Fruit fly (Drosophila melanogaster): ENCODE data around the gene HisRS.

Gene HisRS

dm6 chrX:18543328-18543727, 28.1 kb downstream of the HisRS start:
- TF ChIP-seq Dip2 (GFP tag; IDR thresholded peaks at IDR 0.05) = no peak
- no peak for TF ChIP-seq CG9215 (GFP tag; IDR thresholded peaks at IDR 0.05)
- TF ChIP-seq Oli (tag; optimal IDR thresholded peaks at IDR 0.05) = no peak
- no peak for TF ChIP-seq CG1832 (GFP tag; optimal IDR thresholded peaks at IDR 0.05)
- TF ChIP-seq CG8290 (GFP tag; optimal IDR thresholded peaks at IDR 0.05) = no peak
- TF ChIP-seq CG8290 (tag; optimal IDR thresholded peaks at IDR 0.05) = no peak
- no peak for TF ChIP-seq CG11247 (GFP tag; IDR thresholded peaks at IDR 0.05)

DNA sequence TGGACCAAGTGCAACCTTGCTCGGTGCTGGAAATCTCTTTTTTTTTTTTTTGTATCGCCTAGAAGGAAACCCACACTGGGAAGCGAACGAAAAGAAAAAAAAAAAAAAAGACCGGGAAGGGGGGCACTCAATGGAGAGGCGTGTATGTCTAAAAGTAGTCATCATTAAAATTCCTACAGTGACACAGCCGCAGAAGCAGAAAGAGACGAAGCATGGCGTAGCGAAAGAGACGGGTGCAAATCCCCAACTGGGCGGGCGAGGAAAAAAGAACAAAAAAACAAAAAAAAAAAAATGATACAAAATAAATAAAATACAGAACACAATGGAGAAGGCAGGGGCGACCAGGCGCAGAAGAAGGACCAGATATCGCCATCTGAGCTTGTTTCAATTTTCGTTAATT, 29.5 kb downstream of the HisRS start:
- TF ChIP-seq nom (GFP tag; optimal IDR thresholded peaks at IDR 0.05) = peak; percentile 85
- no peak for TF ChIP-seq Gsc (GFP tag; IDR thresholded peaks at IDR 0.05)
- TF ChIP-seq sens-2 (GFP tag; IDR thresholded peaks at IDR 0.05) = no peak
- no peak for TF ChIP-seq Ets65A (GFP tag)
- peak; percentile 39 for TF ChIP-seq sd (tag; optimal IDR thresholded peaks at IDR 0.05)
- TF ChIP-seq CG18764 (GFP tag; optimal IDR thresholded peaks at IDR 0.05) = no peak
- no peak for TF ChIP-seq Atf6 (GFP tag; IDR thresholded peaks at IDR 0.05)
- peak in 1 of 2 experiments; percentile 68 for TF ChIP-seq bsh (GFP tag; optimal IDR thresholded peaks at IDR 0.05)
- TF ChIP-seq fd64A (GFP tag; optimal IDR thresholded peaks at IDR 0.05) = no peak
- no peak for TF ChIP-seq Sin3A (optimal IDR thresholded peaks at IDR 0.05)

DNA sequence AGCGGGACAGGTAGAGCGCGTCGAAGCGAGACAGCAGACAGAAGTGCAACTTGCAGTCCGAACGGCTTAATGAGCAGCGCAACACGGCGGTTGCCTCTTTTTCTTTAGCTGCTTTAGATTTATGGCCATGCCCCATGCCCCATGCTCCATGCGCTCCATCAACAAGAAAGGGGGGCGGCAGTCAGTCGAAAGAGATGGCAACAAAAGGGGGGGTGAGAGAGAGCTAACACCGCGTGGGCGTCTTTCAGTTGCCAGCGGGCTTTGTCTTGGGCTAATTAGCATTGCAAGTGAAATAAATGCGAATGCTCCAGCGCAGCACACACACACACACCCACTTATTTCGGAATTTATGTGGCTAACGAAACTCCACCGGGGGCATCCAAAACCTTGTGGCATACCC, 29.9 kb downstream of the HisRS start:
- TF ChIP-seq CG2199 (GFP tag; IDR thresholded peaks at IDR 0.05) = no peak
- no peak for TF ChIP-seq ATbp (GFP tag; optimal IDR thresholded peaks at IDR 0.05)
- TF ChIP-seq CG12104 (GFP tag; optimal IDR thresholded peaks at IDR 0.05) = no peak
- TF ChIP-seq sr (GFP tag; IDR thresholded peaks at IDR 0.05) = peak; percentile 90
- TF ChIP-seq CG8359 (GFP tag; optimal IDR thresholded peaks at IDR 0.05; ENCODE audit: borderline replicate concordance) = no peak
- peak; percentile 48 for TF ChIP-seq sens (GFP tag)

DNA sequence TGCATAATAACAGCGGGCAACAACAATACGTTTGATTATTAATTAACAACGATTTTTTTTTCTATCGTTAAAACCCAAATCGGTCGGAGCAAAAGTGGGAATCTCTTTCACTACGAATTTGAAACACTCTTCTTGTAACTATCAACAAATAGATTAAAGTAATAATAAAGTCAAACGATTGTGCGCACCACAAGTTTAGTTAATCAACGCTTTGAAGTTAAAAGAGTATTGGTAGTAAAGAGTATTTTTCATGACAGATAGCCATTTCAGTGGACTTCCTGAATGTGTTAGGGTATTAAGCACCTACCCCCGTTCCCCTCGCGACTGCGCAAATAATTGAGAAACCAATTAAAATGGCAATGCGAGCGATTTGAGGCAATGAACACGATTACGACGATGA, 31.6 kb downstream of the HisRS start:
- TF ChIP-seq CG8944 (GFP tag; optimal IDR thresholded peaks at IDR 0.05) (peak; percentile 53), ssp (GFP tag; IDR thresholded peaks at IDR 0.05) (peak; percentile 71), bowl (GFP tag; IDR thresholded peaks at IDR 0.05) (peak; percentile 58; the same call in 1 of the 2 replicates), kni (GFP tag; optimal IDR thresholded peaks at IDR 0.05) (no peak), Myb (GFP tag; optimal IDR thresholded peaks at IDR 0.05) (peak; percentile 57), CG17361 (GFP tag; IDR thresholded peaks at IDR 0.05) (peak; percentile 75), CG30403 (GFP tag; optimal IDR thresholded peaks at IDR 0.05) (peak; percentile 78), CG4282 (GFP tag; optimal IDR thresholded peaks at IDR 0.05) (peak; percentile 15), gt (GFP tag; IDR thresholded peaks at IDR 0.05) (0 out of 2 replicates have a peak, but pooled peaks have one; percentile 28), CG34224 (GFP tag; IDR thresholded peaks at IDR 0.05; ENCODE audit: partially characterized antibody) (no peak), TFAM (GFP tag; optimal IDR thresholded peaks at IDR 0.05) (no peak), CG32767 (GFP tag; IDR thresholded peaks at IDR 0.05) (peak; percentile 72), Fer1 (GFP tag; optimal IDR thresholded peaks at IDR 0.05) (peak; percentile 76), C15 (GFP tag; IDR thresholded peaks at IDR 0.05) (0 out of 3 replicates have a peak, but pooled peaks have one; percentile 57), Spps (tag; optimal IDR thresholded peaks at IDR 0.05) (no peak), dm (GFP tag; optimal IDR thresholded peaks at IDR 0.05) (peak; percentile 40), CG8388 (GFP tag; optimal IDR thresholded peaks at IDR 0.05) (peak; percentile 47), Vsx1 (GFP tag; optimal IDR thresholded peaks at IDR 0.05) (peak; percentile 50), Aef1 (GFP tag; IDR thresholded peaks at IDR 0.05) (peak; percentile 91), onecut (GFP tag; IDR thresholded peaks at IDR 0.05) (peak; percentile 73), prd (optimal IDR thresholded peaks at IDR 0.05) (no peak), prd (GFP tag; IDR thresholded peaks at IDR 0.05) (peak; percentile 86), lola (GFP tag; optimal IDR thresholded peaks at IDR 0.05) (peak in 1 of 3 experiments; percentile 34), gfzf (GFP tag; optimal IDR thresholded peaks at IDR 0.05) (no peak), BEAF-32 (GFP tag; optimal IDR thresholded peaks at IDR 0.05) (no peak), CG16863 (GFP tag; optimal IDR thresholded peaks at IDR 0.05) (peak; percentile 71)
